Worm (Caenorhabditis elegans): ENCODE measurements around the gene srh-192.

The srh-192 gene

ce11 chrV:4326841-4327240 lies 11.9 kb upstream of the srh-192 start, which contains the start of gene D2063.1:
Gene D2063.1 (plus strand): TSS chrV:4327121.
- TF ChIP-seq nhr-11 (tag; optimal IDR thresholded peaks at IDR 0.05) (peak; percentile 51), fos-1 (tag; optimal IDR thresholded peaks at IDR 0.05) (no peak), nhr-43 (tag; optimal IDR thresholded peaks at IDR 0.05; ENCODE audit: poor library complexity, severe bottlenecking) (no peak)

- TF ChIP-seq elt-1 (tag; optimal IDR thresholded peaks at IDR 0.05) (no peak), pha-4 (tag; optimal IDR thresholded peaks at IDR 0.05) (peak; percentile 56)
Observed at ce11 chrV:4325415-4325814, 10.5 kb upstream of the srh-192 start, which contains the start of gene nhr-125. Gene nhr-125 (minus strand): TSS chrV:4325515.

- no peak for TF ChIP-seq ztf-11 (tag; optimal IDR thresholded peaks at IDR 0.05)
- no peak for TF ChIP-seq unc-39 (tag; optimal IDR thresholded peaks at IDR 0.05)
- no peak for TF ChIP-seq fos-1 (tag; optimal IDR thresholded peaks at IDR 0.05)
- no peak for TF ChIP-seq egl-5 (tag; optimal IDR thresholded peaks at IDR 0.05)
Observed at ce11 chrV:4322706-4323105, 7.7 kb upstream of the srh-192 start, which contains the start of gene R02D1.2. Gene R02D1.2 (minus strand): TSS chrV:4322806.

ce11 chrV:4319867-4320266 lies 4.9 kb upstream of the srh-192 start, which contains the start of gene ZC132.9:
Gene ZC132.9 (minus strand): TSS chrV:4319967.
- TF ChIP-seq nfya-1 (tag; optimal IDR thresholded peaks at IDR 0.05; ENCODE audit: insufficient read depth) (no peak), nhr-76 (tag; optimal IDR thresholded peaks at IDR 0.05) (no peak), fkh-2 (tag; optimal IDR thresholded peaks at IDR 0.05) (no peak), eor-1 (tag; optimal IDR thresholded peaks at IDR 0.05) (no peak), ceh-9 (tag; optimal IDR thresholded peaks at IDR 0.05) (no peak), ztf-11 (tag; optimal IDR thresholded peaks at IDR 0.05) (no peak), lin-39 (tag; optimal IDR thresholded peaks at IDR 0.05) (no peak), tbx-2 (tag; optimal IDR thresholded peaks at IDR 0.05) (no peak), nhr-12 (tag; optimal IDR thresholded peaks at IDR 0.05) (no peak), lin-15B (tag; optimal IDR thresholded peaks at IDR 0.05) (no peak), nhr-237 (tag; optimal IDR thresholded peaks at IDR 0.05) (no peak), mdl-1 (tag; optimal IDR thresholded peaks at IDR 0.05) (no peak), nhr-43 (tag; optimal IDR thresholded peaks at IDR 0.05; ENCODE audit: poor library complexity, severe bottlenecking) (no peak), snpc-4 (tag; optimal IDR thresholded peaks at IDR 0.05) (no peak), nhr-11 (tag; optimal IDR thresholded peaks at IDR 0.05) (no peak), nhr-23 (tag; optimal IDR thresholded peaks at IDR 0.05) (no peak)

- TF ChIP-seq daf-12 (tag; optimal IDR thresholded peaks at IDR 0.05) (no peak), ZK546.5 (tag; optimal IDR thresholded peaks at IDR 0.05) (no peak)
Observed at ce11 chrV:4304240-4304639, 10.7 kb downstream of the srh-192 start.

- TF ChIP-seq mdl-1 (tag; optimal IDR thresholded peaks at IDR 0.05) = no peak
- TF ChIP-seq lsy-12 (tag; optimal IDR thresholded peaks at IDR 0.05) = no peak
- no peak for TF ChIP-seq tbx-2 (tag; optimal IDR thresholded peaks at IDR 0.05)
- TF ChIP-seq ama-1 (optimal IDR thresholded peaks at IDR 0.05) = no peak
- no peak for TF ChIP-seq elt-1 (tag; optimal IDR thresholded peaks at IDR 0.05)
- no peak for TF ChIP-seq egl-27 (tag; optimal IDR thresholded peaks at IDR 0.05)
- no peak for TF ChIP-seq ztf-11 (tag; optimal IDR thresholded peaks at IDR 0.05)
Observed at ce11 chrV:4303793-4304192, 11.2 kb downstream of the srh-192 start.

ce11 chrV:4302842-4303241 lies 12.1 kb downstream of the srh-192 start:
- no peak for TF ChIP-seq ZK546.5 (tag; optimal IDR thresholded peaks at IDR 0.05)
- no peak for TF ChIP-seq nhr-12 (tag; optimal IDR thresholded peaks at IDR 0.05)
- TF ChIP-seq lin-39 (tag; optimal IDR thresholded peaks at IDR 0.05) = no peak
- TF ChIP-seq ceh-82 (tag; optimal IDR thresholded peaks at IDR 0.05) = no peak
- no peak for TF ChIP-seq fos-1 (tag; optimal IDR thresholded peaks at IDR 0.05)
- TF ChIP-seq eor-1 (tag; optimal IDR thresholded peaks at IDR 0.05) = no peak
- TF ChIP-seq elt-2 (tag; optimal IDR thresholded peaks at IDR 0.05) = no peak
- no peak for TF ChIP-seq fkh-2 (tag; optimal IDR thresholded peaks at IDR 0.05)
- no peak for TF ChIP-seq pqm-1 (tag; optimal IDR thresholded peaks at IDR 0.05)
- TF ChIP-seq ceh-16 (tag; optimal IDR thresholded peaks at IDR 0.05) = no peak
- no peak for TF ChIP-seq nhr-67 (tag; optimal IDR thresholded peaks at IDR 0.05)

Data from whole organism, L3 larva.